Worm (Caenorhabditis elegans) whole organism, L3 larva: ENCODE measurements around the gene C26B9.5.

Experiments
- R02D3.7 ChIP-seq: fragments of 150-350 bp; optimal IDR thresholded peaks from 2 replicates; lab custom pipeline; 2014; ENCODE audit warnings: missing biosample characterization, missing genetic modification characterization
- ZK546.5 ChIP-seq: sonication (generic microtip); optimal IDR thresholded peaks from 2 replicates; lab custom pipeline; 2017; ENCODE audit warnings: missing biosample characterization, missing genetic modification characterization
- ama-1 ChIP-seq: fragments of 150-350 bp; optimal IDR thresholded peaks from 2 replicates; lab custom pipeline; 2018
- ceh-16 ChIP-seq: sonication (generic microtip); optimal IDR thresholded peaks from 2 replicates; lab custom pipeline; 2017; ENCODE audit warnings: missing biosample characterization, missing genetic modification characterization
- ceh-28 ChIP-seq: fragments of 150-350 bp; optimal IDR thresholded peaks from 2 replicates; lab custom pipeline; 2014; ENCODE audit warnings: missing biosample characterization, missing genetic modification reagents, missing genetic modification characterization
- ceh-9 ChIP-seq: sonication (generic microtip); optimal IDR thresholded peaks from 2 replicates; lab custom pipeline; 2018; ENCODE audit warnings: missing biosample characterization, missing genetic modification characterization
- daf-12 ChIP-seq: fragments of 150-350 bp; optimal IDR thresholded peaks from 2 replicates; lab custom pipeline; 2014; ENCODE audit warnings: missing biosample characterization, missing genetic modification reagents, missing genetic modification characterization
- egl-5 ChIP-seq: fragments of 150-350 bp; optimal IDR thresholded peaks from 2 replicates; lab custom pipeline; 2017; ENCODE audit warnings: missing biosample characterization, missing genetic modification reagents, missing genetic modification characterization, inconsistent platforms
- elt-2 ChIP-seq: sonication (generic microtip); optimal IDR thresholded peaks from 2 replicates; lab custom pipeline; 2016; ENCODE audit warnings: missing genetic modification reagents, mild to moderate bottlenecking, missing genetic modification characterization, missing compliant biosample characterization
- elt-3 ChIP-seq, 3 experiments: fragments of 150-350 bp in 1 of 3; sonication (generic microtip) in 2 of 3; optimal IDR thresholded peaks; 2 replicates in 2 of 3; 4 replicates in 1 of 3; lab custom pipeline; 2014 to 2017; ENCODE audit warnings: missing biosample characterization in 3 of 3, missing genetic modification characterization in 3 of 3
- eor-1 ChIP-seq, 2 experiments: fragments of 150-350 bp; optimal IDR thresholded peaks; 2 replicates each; lab custom pipeline; 2014 to 2018; ENCODE audit warnings: missing biosample characterization in 2 of 2, missing genetic modification characterization in 2 of 2
- fkh-10 ChIP-seq: sonication (generic microtip); optimal IDR thresholded peaks from 2 replicates; lab custom pipeline; 2017; ENCODE audit warnings: missing biosample characterization, missing genetic modification reagents, missing genetic modification characterization
- hmg-11 ChIP-seq: sonication (generic microtip); optimal IDR thresholded peaks from 2 replicates; lab custom pipeline; 2016; ENCODE audit warnings: missing genetic modification characterization, missing compliant biosample characterization
- lin-15B ChIP-seq: fragments of 150-350 bp; optimal IDR thresholded peaks from 2 replicates; lab custom pipeline; 2014; ENCODE audit warnings: missing biosample characterization, missing genetic modification characterization
- lin-39 ChIP-seq: fragments of 150-350 bp; optimal IDR thresholded peaks from 2 replicates; lab custom pipeline; 2018; ENCODE audit warnings: missing biosample characterization, missing genetic modification reagents, missing genetic modification characterization
- lsy-12 ChIP-seq: sonication (generic microtip); optimal IDR thresholded peaks from 2 replicates; lab custom pipeline; 2016; ENCODE audit warnings: mild to moderate bottlenecking, missing genetic modification characterization, missing compliant biosample characterization
- mdl-1 ChIP-seq: fragments of 150-350 bp; optimal IDR thresholded peaks from 2 replicates; lab custom pipeline; 2014; ENCODE audit warnings: missing biosample characterization, missing genetic modification characterization
- mml-1 ChIP-seq: fragments of 150-350 bp; sonication (generic microtip); optimal IDR thresholded peaks from 3 replicates; lab custom pipeline; 2014; ENCODE audit warnings: missing biosample characterization, missing genetic modification characterization
- nfya-1 ChIP-seq: sonication (generic microtip); optimal IDR thresholded peaks from 2 replicates; lab custom pipeline; 2017; ENCODE audit warnings: missing genetic modification characterization, mild to moderate bottlenecking, missing compliant biosample characterization, antibody characterized with exemption, moderate library complexity; ENCODE audit not compliant: insufficient read depth
- nhr-12 ChIP-seq: fragments of 150-350 bp; optimal IDR thresholded peaks from 2 replicates; lab custom pipeline; 2014; ENCODE audit warnings: missing biosample characterization, missing genetic modification characterization
- nhr-237 ChIP-seq: fragments of 150-350 bp; optimal IDR thresholded peaks from 2 replicates; lab custom pipeline; 2014; ENCODE audit warnings: missing biosample characterization, missing genetic modification characterization
- nhr-28 ChIP-seq: fragments of 150-350 bp; optimal IDR thresholded peaks from 2 replicates; lab custom pipeline; 2014; ENCODE audit warnings: missing biosample characterization, missing genetic modification characterization
- nhr-43 ChIP-seq: sonication (generic microtip); optimal IDR thresholded peaks from 2 replicates; lab custom pipeline; 2016; ENCODE audit warnings: mild to moderate bottlenecking, missing genetic modification characterization, missing compliant biosample characterization; ENCODE audit not compliant: poor library complexity, severe bottlenecking
- nhr-67 ChIP-seq: fragments of 150-350 bp; optimal IDR thresholded peaks from 2 replicates; lab custom pipeline; 2014; ENCODE audit warnings: missing biosample characterization, missing genetic modification characterization
- pha-4 ChIP-seq: fragments of 150-350 bp; optimal IDR thresholded peaks from 2 replicates; lab custom pipeline; 2014; ENCODE audit warnings: missing biosample characterization, missing genetic modification reagents, missing genetic modification characterization
- pqm-1 ChIP-seq: fragments of 150-350 bp; optimal IDR thresholded peaks from 2 replicates; lab custom pipeline; 2017; ENCODE audit warnings: missing biosample characterization, missing genetic modification characterization, inconsistent platforms
- sea-2 ChIP-seq: fragments of 150-350 bp; sonication (generic microtip); optimal IDR thresholded peaks from 4 replicates; lab custom pipeline; 2014; ENCODE audit warnings: missing biosample characterization, missing genetic modification reagents, missing genetic modification characterization
- skn-1 ChIP-seq: fragments of 150-350 bp; optimal IDR thresholded peaks from 2 replicates; lab custom pipeline; 2014; ENCODE audit warnings: missing biosample characterization, missing genetic modification characterization
- tbx-2 ChIP-seq: sonication (generic microtip); optimal IDR thresholded peaks from 2 replicates; lab custom pipeline; 2016; ENCODE audit warnings: mild to moderate bottlenecking, missing genetic modification characterization, missing compliant biosample characterization
- ztf-4 ChIP-seq: fragments of 150-350 bp; optimal IDR thresholded peaks from 2 replicates; lab custom pipeline; 2014; ENCODE audit warnings: missing biosample characterization, missing genetic modification characterization

Gene C26B9.5

DNA sequence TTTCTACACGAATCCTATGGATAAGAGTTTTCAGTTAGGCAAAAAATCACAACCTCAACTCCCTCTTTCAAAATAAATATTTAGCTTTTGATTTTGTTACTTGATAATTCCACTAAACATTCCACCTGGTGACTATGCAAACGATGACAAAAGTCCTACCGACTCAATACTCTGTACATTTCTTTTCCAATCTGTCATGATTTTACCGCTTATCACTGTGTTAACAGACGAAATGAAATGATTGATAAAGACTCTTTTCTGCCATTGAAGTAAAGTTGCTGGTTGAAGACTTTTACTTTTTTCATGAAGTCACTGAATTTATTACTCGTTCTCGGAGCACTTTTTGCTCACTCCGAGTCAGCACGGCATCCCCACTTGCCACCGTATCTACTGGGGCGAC, at the start of gene C26B9.5:
Gene C26B9.5 (plus strand): TSS at position 244 of the 400 bp plus-strand sequence.
- no peak for TF ChIP-seq R02D3.7 (tag; lab: Kevin White, UChicago)
- no peak for TF ChIP-seq nhr-28 (tag; lab: Kevin White, UChicago)
- no peak for TF ChIP-seq ama-1 (lab: Kevin White, UChicago)
- no peak for TF ChIP-seq nhr-12 (tag; lab: Kevin White, UChicago)
- TF ChIP-seq fkh-10 (GFP tag; lab: Kevin White, UChicago) = no peak
- no peak for TF ChIP-seq tbx-2 (tag; lab: Kevin White, UChicago)
- TF ChIP-seq mdl-1 (tag; lab: Kevin White, UChicago) = no peak
- no peak for TF ChIP-seq nhr-43 (tag; lab: Kevin White, UChicago)
- TF ChIP-seq eor-1 (tag; optimal IDR thresholded peaks at IDR 0.05; lab: Kevin White, UChicago) = no peak
- TF ChIP-seq pqm-1 (tag; lab: Kevin White, UChicago) = peak; percentile 68
- no peak for TF ChIP-seq ceh-16 (tag; lab: Kevin White, UChicago)
- peak; percentile 54 for TF ChIP-seq elt-2
- TF ChIP-seq skn-1 (tag; lab: Kevin White, UChicago) = peak; percentile 69

DNA sequence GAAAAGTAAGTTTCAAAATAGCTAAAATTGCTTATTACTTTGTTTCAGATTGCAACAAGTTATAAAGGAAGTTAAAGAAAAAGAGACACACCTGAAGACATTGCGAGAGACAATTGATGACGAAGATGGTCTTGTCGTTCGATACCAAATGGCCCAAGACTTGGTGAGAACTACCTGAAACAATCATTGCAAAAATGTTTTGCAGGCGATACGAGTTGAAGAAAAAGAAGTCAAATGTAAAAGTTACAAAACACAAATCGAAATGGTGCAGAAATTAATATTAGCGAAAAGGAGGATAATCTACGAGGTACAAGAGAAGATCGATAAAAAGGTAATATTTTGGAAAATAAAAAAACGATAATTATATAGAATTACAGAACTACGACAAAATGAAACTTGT, 49.6 kb upstream of the C26B9.5 start, which contains the start of gene rga-8:
Gene rga-8 (minus strand): TSS at position 101 of the 400 bp plus-strand sequence.
- TF ChIP-seq ZK546.5 (no peak), ceh-28 (tag; lab: Kevin White, UChicago) (no peak), ztf-4 (no peak), nfya-1 (tag; lab: Kevin White, UChicago) (no peak)

DNA sequence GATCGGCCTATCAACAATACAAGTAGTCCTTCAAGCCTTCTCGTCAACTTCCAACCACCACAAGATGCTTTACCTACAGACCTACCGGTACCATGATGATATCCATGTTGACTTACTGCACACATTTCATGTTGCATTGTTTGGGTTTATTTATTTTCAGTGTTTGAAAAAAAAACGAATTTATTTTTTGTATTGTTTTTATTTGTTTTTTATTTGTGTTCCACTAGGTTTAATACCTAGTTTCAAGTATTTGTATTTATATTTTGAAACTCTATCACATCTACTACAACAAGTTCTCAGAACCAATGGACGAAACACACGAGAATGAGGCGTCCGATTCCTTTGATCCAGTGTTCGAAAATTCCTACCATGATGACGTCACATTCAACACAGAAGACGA, 45.7 kb upstream of the C26B9.5 start, which contains the start of gene vps-41:
Gene vps-41 (plus strand): TSS at position 301 of the 400 bp plus-strand sequence.
- TF ChIP-seq mdl-1 (tag; lab: Kevin White, UChicago) (no peak), elt-2 (no peak), nhr-237 (tag; lab: Kevin White, UChicago) (no peak)
- TF ChIP-seq, all 47 proteins: peak for 0

DNA sequence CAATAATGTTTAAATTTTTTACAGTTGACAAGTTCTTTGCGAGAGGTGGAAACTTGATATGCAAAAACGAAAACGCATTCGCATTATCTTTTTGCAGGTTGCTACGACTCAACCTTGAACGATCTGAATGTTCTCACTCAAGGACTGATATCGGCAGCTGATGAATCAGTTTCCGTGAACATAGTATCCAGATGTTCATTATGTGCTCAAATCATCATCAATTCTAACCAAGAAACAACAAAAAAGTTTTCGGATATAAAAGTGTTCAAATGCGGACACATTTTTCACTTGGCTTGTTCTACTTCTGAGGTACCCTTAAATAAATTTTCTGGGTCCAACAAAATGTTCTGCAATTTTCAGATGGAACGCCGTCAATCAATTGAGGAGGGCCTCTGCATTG, 40.2 kb upstream of the C26B9.5 start:
- TF ChIP-seq tbx-2 (tag; lab: Kevin White, UChicago) (no peak), ceh-28 (tag; lab: Kevin White, UChicago) (no peak), ceh-9 (tag; lab: Kevin White, UChicago) (no peak)

DNA sequence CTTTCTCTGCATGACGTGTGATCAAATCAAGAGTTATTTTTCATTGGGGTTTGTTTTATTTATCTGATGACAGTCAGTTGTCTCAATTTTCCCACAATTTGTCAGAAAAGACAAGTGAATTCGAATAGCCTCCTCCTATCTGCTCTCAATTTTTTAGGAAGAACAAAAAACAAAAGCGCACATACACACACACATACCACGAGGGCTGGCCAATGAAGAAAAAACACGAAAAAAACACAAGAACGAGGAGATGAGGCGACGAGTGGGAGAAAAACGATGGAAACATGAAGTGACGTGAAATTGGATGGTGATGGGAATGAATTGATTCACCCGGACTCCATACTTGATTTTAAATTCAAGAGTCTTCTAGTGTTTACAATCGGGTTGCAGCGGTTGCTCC, 35.4 kb upstream of the C26B9.5 start:
- no peak for TF ChIP-seq ZK546.5
- TF ChIP-seq nhr-28 (tag; lab: Kevin White, UChicago) = no peak
- TF ChIP-seq sea-2 (GFP tag; lab: Kevin White, UChicago) = no peak
- peak; percentile 3 for TF ChIP-seq nfya-1 (tag; lab: Kevin White, UChicago)
- TF ChIP-seq pqm-1 (tag; lab: Kevin White, UChicago) = no peak
- no peak for TF ChIP-seq mml-1 (tag; lab: Kevin White, UChicago)
- TF ChIP-seq elt-3 (tag; optimal IDR thresholded peaks at IDR 0.05; lab: Kevin White, UChicago) = no peak

DNA sequence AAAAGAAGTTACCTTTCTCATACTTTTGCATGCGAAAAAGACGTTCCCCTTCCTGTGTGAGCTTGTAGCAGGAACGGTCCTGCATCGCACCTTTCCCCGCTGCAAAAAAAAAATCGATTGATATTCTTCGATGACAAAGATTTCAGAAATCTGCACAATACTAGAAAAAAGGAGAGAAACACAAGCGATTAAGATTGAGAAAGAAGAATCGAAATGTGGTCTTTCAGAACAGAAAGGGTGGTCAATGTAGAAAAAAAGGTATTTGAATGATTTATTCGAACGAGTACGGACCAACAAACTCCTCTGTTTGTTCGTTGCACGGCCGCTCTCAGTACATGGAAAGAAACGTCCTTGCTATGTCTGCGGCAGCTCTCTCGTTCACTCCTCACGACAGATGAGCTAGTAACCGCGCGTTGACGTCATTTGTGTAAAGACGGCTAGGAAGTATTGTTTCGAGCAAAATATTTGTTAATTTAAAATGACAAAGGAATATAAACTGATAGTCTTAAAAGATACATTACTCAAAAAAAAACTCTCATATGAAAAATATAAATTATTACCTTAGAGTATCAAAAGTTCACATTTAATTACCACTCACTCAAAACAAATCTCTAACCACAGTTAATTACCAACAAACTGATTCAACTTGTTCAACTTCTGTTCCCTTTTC, 31.2 kb upstream of the C26B9.5 start, which contains the start of gene ift-81:
Gene ift-81 (plus strand): TSS at position 620 of the 670 bp plus-strand sequence.
- TF ChIP-seq ama-1 (lab: Kevin White, UChicago) = no peak
- peak; percentile 68 for TF ChIP-seq pha-4 (tag; lab: Kevin White, UChicago)
- TF ChIP-seq tbx-2 (tag; lab: Kevin White, UChicago) = peak; percentile 26
- no peak for TF ChIP-seq mdl-1 (tag; lab: Kevin White, UChicago)
- peak; percentile 60 for TF ChIP-seq hmg-11 (tag; lab: Kevin White, UChicago)
- TF ChIP-seq nfya-1 (tag; lab: Kevin White, UChicago) = peak; percentile 59
- peak; percentile 62 for TF ChIP-seq lin-39
- TF ChIP-seq, all 47 proteins: peak for 5

DNA sequence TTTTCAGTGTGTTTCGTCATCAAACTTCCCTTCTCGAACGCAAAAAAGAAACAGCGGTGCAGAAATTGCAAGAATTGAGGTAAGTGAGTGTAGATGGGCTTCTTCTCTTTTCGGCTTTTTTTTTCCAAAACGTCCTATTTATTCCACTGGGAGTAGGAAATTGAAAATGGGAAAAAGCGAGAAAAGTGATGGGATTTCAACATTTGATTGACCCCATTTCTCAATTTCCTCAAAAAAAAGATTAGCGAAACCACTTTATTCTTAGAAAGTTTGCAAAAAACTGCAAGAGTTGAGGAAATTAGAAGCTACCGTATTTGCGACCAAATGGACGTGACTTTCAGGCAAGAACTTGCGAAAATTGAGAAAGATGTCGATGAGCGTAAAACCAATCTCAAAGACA, 25.8 kb upstream of the C26B9.5 start, which contains the start of gene ags-3:
Gene ags-3 (minus strand): TSS at position 101 of the 400 bp plus-strand sequence.
- TF ChIP-seq elt-3 (tag; optimal IDR thresholded peaks at IDR 0.05; lab: Kevin White, UChicago) (no peak), lin-15B (no peak), skn-1 (tag; lab: Kevin White, UChicago) (no peak), ceh-9 (tag; lab: Kevin White, UChicago) (no peak), ama-1 (lab: Kevin White, UChicago) (no peak), R02D3.7 (tag; lab: Kevin White, UChicago) (no peak), nhr-67 (tag; lab: Kevin White, UChicago) (no peak), egl-5 (tag; lab: Kevin White, UChicago) (no peak), pqm-1 (tag; lab: Kevin White, UChicago) (no peak), lsy-12 (tag; lab: Kevin White, UChicago) (no peak), elt-2 (no peak), sea-2 (GFP tag; lab: Kevin White, UChicago) (no peak), daf-12 (no peak), nhr-43 (tag; lab: Kevin White, UChicago) (no peak), tbx-2 (tag; lab: Kevin White, UChicago) (no peak), nhr-12 (tag; lab: Kevin White, UChicago) (no peak)
